Worm (Caenorhabditis elegans) whole organism, young adult: ENCODE results near the gene C03B1.5.

Source experiments
- B0019.2 ChIP-seq: fragments of 200-800 bp; sonication (Bioruptor generic); conservative IDR thresholded peaks from 2 replicates; pipeline ENCODE4 v1.3.6; 2022; ENCODE audit warnings: missing genetic modification reagents, missing genetic modification characterization, missing compliant biosample characterization
- C17E4.6 ChIP-seq: fragments of 200-800 bp; sonication (Bioruptor generic); IDR thresholded peaks from 2 replicates; pipeline ENCODE4 v1.3.6; 2022; ENCODE audit warnings: missing genetic modification reagents, missing genetic modification characterization, missing compliant biosample characterization
- F49E8.2 ChIP-seq: sonication (generic microtip); optimal IDR thresholded peaks from 3 replicates; lab custom pipeline; 2017; ENCODE audit warnings: missing genetic modification characterization, mild to moderate bottlenecking, missing compliant biosample characterization, antibody characterized with exemption, moderate library complexity; ENCODE audit not compliant: insufficient read depth
- K12H6.12 ChIP-seq: fragments of 200-800 bp; sonication (Bioruptor generic); optimal IDR thresholded peaks from 2 replicates; lab custom pipeline; 2018; ENCODE audit warnings: mild to moderate bottlenecking, missing genetic modification characterization, missing compliant biosample characterization
- bed-1 ChIP-seq: fragments of 200-800 bp; sonication (Bioruptor generic); IDR thresholded peaks from 2 replicates; pipeline ENCODE4 v1.3.6; 2022; ENCODE audit warnings: missing genetic modification reagents, missing genetic modification characterization, missing compliant biosample characterization
- bed-2 ChIP-seq: fragments of 200-800 bp; sonication (Bioruptor generic); IDR thresholded peaks from 2 replicates; pipeline ENCODE4 v1.3.6; 2022; ENCODE audit warnings: missing genetic modification reagents, missing genetic modification characterization, missing compliant biosample characterization
- efl-1 ChIP-seq: fragments of 150-350 bp; optimal IDR thresholded peaks from 2 replicates; lab custom pipeline; 2014; ENCODE audit warnings: missing biosample characterization, missing genetic modification reagents, missing genetic modification characterization
- him-1 ChIP-seq: sonication (generic microtip); optimal IDR thresholded peaks from 2 replicates; lab custom pipeline; 2016; ENCODE audit warnings: missing genotype, missing genetic modification reagents, missing genetic modification characterization, missing compliant biosample characterization
- let-607 ChIP-seq, 2 experiments: fragments of 200-800 bp in 1 of 2; sonication (Bioruptor generic) in 1 of 2; sonication (generic microtip) in 1 of 2; optimal IDR thresholded peaks; 2 replicates each; lab custom pipeline; 2016 to 2018; ENCODE audit warnings: mild to moderate bottlenecking in 2 of 2, missing compliant biosample characterization in 2 of 2, missing genetic modification characterization in 2 of 2, moderate library complexity in 2 of 2, missing genotype in 1 of 2
- nfya-2 ChIP-seq: fragments of 200-800 bp; sonication (Bioruptor generic); IDR thresholded peaks from 2 replicates; pipeline ENCODE4 v1.3.6; 2022; ENCODE audit warnings: missing genetic modification reagents, missing genetic modification characterization, missing compliant biosample characterization
- nhr-80 ChIP-seq: sonication (generic microtip); optimal IDR thresholded peaks from 2 replicates; lab custom pipeline; 2016; ENCODE audit warnings: missing genetic modification characterization, missing compliant biosample characterization
- snpc-1.3 ChIP-seq: sonication (generic microtip); optimal IDR thresholded peaks from 2 replicates; lab custom pipeline; 2017; ENCODE audit warnings: missing genetic modification characterization, mild to moderate bottlenecking, missing compliant biosample characterization, antibody characterized with exemption, moderate library complexity, missing genotype, missing genetic modification reagents; ENCODE audit not compliant: insufficient read depth
- snpc-4 ChIP-seq, 5 experiments: fragments of 150-350 bp in 1 of 5; sonication (generic microtip) in 4 of 5; optimal IDR thresholded peaks; 2 replicates each; lab custom pipeline; 2014 to 2018; ENCODE audit warnings: missing genetic modification characterization in 5 of 5, missing biosample characterization in 3 of 5, antibody characterized with exemption in 2 of 5, mild to moderate bottlenecking in 2 of 5, missing compliant biosample characterization in 2 of 5, missing genotype in 2 of 5, moderate library complexity in 2 of 5, missing genetic modification reagents in 1 of 5
- ztf-18 ChIP-seq: sonication (generic microtip); optimal IDR thresholded peaks from 2 replicates; lab custom pipeline; 2016; ENCODE audit warnings: missing genotype, mild to moderate bottlenecking, missing genetic modification characterization, missing compliant biosample characterization

DNA sequence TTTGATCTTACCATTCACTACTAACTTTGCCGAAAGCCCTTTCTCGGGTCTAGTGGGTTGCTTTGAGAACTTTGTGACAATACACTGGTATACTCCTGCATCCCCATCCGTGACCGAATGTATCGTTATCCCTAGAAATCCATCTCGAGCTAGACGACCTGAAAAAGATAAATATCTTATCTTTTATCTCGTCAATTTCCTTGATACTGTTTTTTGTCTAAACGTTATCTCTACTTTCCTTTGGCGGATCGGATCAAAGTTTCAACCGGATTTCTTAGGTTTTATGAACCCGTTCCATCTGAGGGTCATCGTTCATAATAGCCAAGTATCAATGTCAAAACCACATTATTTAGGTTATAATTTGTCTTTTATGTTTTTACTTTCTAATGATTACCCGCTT, 29.2 kb downstream of the C03B1.5 start:
- TF ChIP-seq bed-1 (GFP tag; lab: Robert Waterston, UW) (no peak), let-607 (tag; optimal IDR thresholded peaks at IDR 0.05; lab: Kevin White, UChicago) (no peak), bed-2 (GFP tag; lab: Robert Waterston, UW) (no peak), B0019.2 (GFP tag; lab: Robert Waterston, UW) (no peak), nhr-80 (no peak), nfya-2 (GFP tag; lab: Robert Waterston, UW) (no peak), K12H6.12 (no peak), F49E8.2 (no peak), him-1 (tag; lab: Kevin White, UChicago) (no peak), efl-1 (no peak), snpc-1.3 (tag; lab: Kevin White, UChicago) (no peak), ztf-18 (no peak), C17E4.6 (GFP tag; lab: Robert Waterston, UW) (no peak), snpc-4 (GFP tag; optimal IDR thresholded peaks at IDR 0.05; lab: Kevin White, UChicago) (no peak), snpc-4 (tag; optimal IDR thresholded peaks at IDR 0.05; lab: Kevin White, UChicago) (no peak)
